Worm (Caenorhabditis elegans) whole organism, L4 larva: ENCODE data around the gene spig-8.

Source experiments
- dve-1 ChIP-seq: sonication (generic microtip); optimal IDR thresholded peaks from 2 replicates; lab custom pipeline; 2017; ENCODE audit warnings: antibody characterized with exemption, mild to moderate bottlenecking, missing genetic modification characterization, missing compliant biosample characterization; ENCODE audit not compliant: insufficient read depth
- fkh-10 ChIP-seq: fragments of 150-350 bp; optimal IDR thresholded peaks from 2 replicates; lab custom pipeline; 2014; ENCODE audit warnings: missing biosample characterization, missing genetic modification reagents, missing genetic modification characterization
- nhr-41 ChIP-seq: fragments of 200-800 bp; sonication (Bioruptor generic); IDR thresholded peaks from 2 replicates; pipeline ENCODE4 v1.3.6; 2022; ENCODE audit warnings: missing genetic modification reagents, missing genetic modification characterization, missing compliant biosample characterization
- nhr-76 ChIP-seq: fragments of 150-350 bp; optimal IDR thresholded peaks from 2 replicates; lab custom pipeline; 2014; ENCODE audit warnings: missing biosample characterization, missing genetic modification characterization

DNA sequence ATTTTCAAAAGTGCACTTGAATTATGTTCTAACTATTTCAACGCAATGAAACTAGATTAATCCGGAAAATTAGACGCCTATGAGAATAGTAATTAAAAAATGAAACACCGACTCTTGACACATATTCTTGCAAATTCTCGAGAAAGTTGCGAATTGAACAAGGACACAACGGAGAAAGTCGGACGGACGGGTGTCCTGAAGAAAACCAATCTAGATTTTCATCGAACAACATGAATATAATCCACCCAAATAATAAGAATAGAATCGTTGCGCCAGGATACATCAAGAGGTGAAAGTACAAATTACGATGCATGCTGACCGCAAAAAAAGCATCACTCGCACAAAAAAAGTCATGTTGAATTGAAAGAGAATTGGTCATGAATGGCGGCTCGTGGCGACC lies 14.2 kb downstream of the spig-8 start:
- TF ChIP-seq dve-1 (tag; lab: Kevin White, UChicago): no peak
- TF ChIP-seq nhr-76 (tag; lab: Kevin White, UChicago): no peak
- TF ChIP-seq nhr-41 (GFP tag; lab: Robert Waterston, UW): no peak
- TF ChIP-seq fkh-10 (GFP tag; lab: Kevin White, UChicago): no peak
